Fruit fly (Drosophila melanogaster): ENCODE results near the gene ko.

DNA sequence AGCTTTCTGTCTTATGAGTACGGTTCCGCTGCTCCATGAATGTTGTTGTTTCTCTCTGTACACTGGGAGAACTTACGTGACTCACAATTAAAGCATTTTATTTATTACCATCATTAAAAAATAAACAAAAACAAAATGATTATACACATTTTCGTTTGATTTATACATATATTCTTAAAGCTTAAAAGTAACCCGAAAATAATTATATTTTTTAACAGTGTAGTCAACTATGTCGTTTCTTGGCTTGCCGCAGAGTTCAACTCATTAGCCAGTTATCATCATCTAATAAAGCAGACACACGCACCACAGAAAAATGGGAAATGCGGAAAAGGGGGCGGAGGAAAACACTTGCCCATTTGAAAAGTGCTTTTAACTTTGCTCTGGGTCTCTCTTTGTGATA, 93.6 kb downstream of the ko start:
- TF ChIP-seq fd96Ca (GFP tag; IDR thresholded peaks at IDR 0.05) (no peak), Pif1A (GFP tag; optimal IDR thresholded peaks at IDR 0.05) (peak; percentile 54), D1 (tag; optimal IDR thresholded peaks at IDR 0.05) (no peak), CG8159 (tag; optimal IDR thresholded peaks at IDR 0.05) (peak; percentile 55), EcR (GFP tag; optimal IDR thresholded peaks at IDR 0.05) (no peak), CG8301 (tag; optimal IDR thresholded peaks at IDR 0.05) (peak; percentile 54), CG32121 (GFP tag; IDR thresholded peaks at IDR 0.05) (peak; percentile 74; the same call in 1 of the 2 replicates), CG13204 (GFP tag; optimal IDR thresholded peaks at IDR 0.05) (no peak), Pif1B (GFP tag; optimal IDR thresholded peaks at IDR 0.05) (peak; percentile 5), CG10348 (GFP tag; IDR thresholded peaks at IDR 0.05) (0 out of 2 replicates have a peak, but pooled peaks have one; percentile 8), Snoo (tag; optimal IDR thresholded peaks at IDR 0.05) (peak; percentile 17), CG4496 (GFP tag; IDR thresholded peaks at IDR 0.05) (0 out of 3 replicates have a peak, but pooled peaks have one; percentile 51), Ets98B (GFP tag; IDR thresholded peaks at IDR 0.05) (no peak; the same call in none of the 2 replicates), gl (tag; optimal IDR thresholded peaks at IDR 0.05) (no peak)
